Worm (Caenorhabditis elegans) whole organism, early embryonic: ENCODE results near the gene cest-2.1.
"Not testable (repeated sequence)": the region's sequence is repeated elsewhere in the genome, so short reads cannot be mapped to it uniquely, and the experiment has no call there.

Experiments used
- B0310.2 ChIP-seq: sonication (generic microtip); optimal IDR thresholded peaks from 2 replicates; lab custom pipeline; 2016; ENCODE audit warnings: mild to moderate bottlenecking, missing genetic modification characterization, missing compliant biosample characterization
- F13C5.2 ChIP-seq: sonication (generic microtip); optimal IDR thresholded peaks from 2 replicates; lab custom pipeline; 2017; ENCODE audit warnings: mild to moderate bottlenecking, missing genetic modification characterization, inconsistent platforms, missing compliant biosample characterization
- aly-1 ChIP-seq: sonication (generic microtip); optimal IDR thresholded peaks from 2 replicates; lab custom pipeline; 2016; ENCODE audit warnings: missing genetic modification characterization, missing compliant biosample characterization
- ama-1 ChIP-seq: fragments of 150-350 bp; optimal IDR thresholded peaks from 2 replicates; lab custom pipeline; 2014
- ceh-13 ChIP-seq: fragments of 200-800 bp; sonication (Bioruptor generic); optimal IDR thresholded peaks from 2 replicates; lab custom pipeline; 2018; ENCODE audit warnings: mild to moderate bottlenecking, missing genetic modification characterization, missing compliant biosample characterization
- ceh-36 ChIP-seq: sonication (generic microtip); optimal IDR thresholded peaks from 2 replicates; lab custom pipeline; 2016; ENCODE audit warnings: missing genetic modification characterization, inconsistent platforms, missing compliant biosample characterization
- ets-7 ChIP-seq: sonication (generic microtip); optimal IDR thresholded peaks from 2 replicates; lab custom pipeline; 2016; ENCODE audit warnings: missing genotype, missing genetic modification characterization, missing compliant biosample characterization
- flt-1 ChIP-seq: fragments of 200-800 bp; sonication (Bioruptor generic); IDR thresholded peaks from 2 replicates; pipeline ENCODE4 v1.3.6; 2022; ENCODE audit warnings: missing genetic modification characterization, missing compliant biosample characterization
- hmbx-1 ChIP-seq: sonication (generic microtip); optimal IDR thresholded peaks from 2 replicates; lab custom pipeline; 2016; ENCODE audit warnings: mild to moderate bottlenecking, missing genetic modification characterization, missing compliant biosample characterization
- hmg-4 ChIP-seq: fragments of 200-800 bp; sonication (Bioruptor generic); optimal IDR thresholded peaks from 2 replicates; lab custom pipeline; 2018; ENCODE audit warnings: mild to moderate bottlenecking, missing genetic modification characterization, missing compliant biosample characterization
- hnd-1 ChIP-seq: sonication (generic microtip); optimal IDR thresholded peaks from 2 replicates; lab custom pipeline; 2016; ENCODE audit warnings: missing genetic modification characterization, missing compliant biosample characterization
- pes-1 ChIP-seq: fragments of 200-800 bp; sonication (Bioruptor generic); IDR thresholded peaks from 2 replicates; pipeline ENCODE4 v1.3.6; 2022; ENCODE audit warnings: missing genetic modification reagents, missing genetic modification characterization, missing compliant biosample characterization
- scrt-1 ChIP-seq: fragments of 200-800 bp; sonication (Bioruptor generic); IDR thresholded peaks from 2 replicates; pipeline ENCODE4 v1.3.6; 2022; ENCODE audit warnings: missing genetic modification characterization, missing compliant biosample characterization
- sea-1 ChIP-seq: fragments of 200-800 bp; sonication (Bioruptor generic); conservative IDR thresholded peaks from 2 replicates; pipeline ENCODE4 v1.3.6; 2022; ENCODE audit warnings: missing genetic modification characterization, missing compliant biosample characterization
- tbx-11 ChIP-seq: fragments of 200-800 bp; sonication (Bioruptor generic); IDR thresholded peaks from 2 replicates; pipeline ENCODE4 v1.3.6; 2022; ENCODE audit warnings: missing genetic modification characterization, missing compliant biosample characterization
- tbx-37 ChIP-seq: fragments of 200-800 bp; sonication (Bioruptor generic); conservative IDR thresholded peaks from 2 replicates; pipeline ENCODE4 v1.3.6; 2022; ENCODE audit warnings: missing genetic modification reagents, missing genetic modification characterization, missing compliant biosample characterization
- tra-4 ChIP-seq: sonication (generic microtip); optimal IDR thresholded peaks from 2 replicates; lab custom pipeline; 2017; ENCODE audit warnings: missing genetic modification characterization, missing compliant biosample characterization

Gene cest-2.1

DNA sequence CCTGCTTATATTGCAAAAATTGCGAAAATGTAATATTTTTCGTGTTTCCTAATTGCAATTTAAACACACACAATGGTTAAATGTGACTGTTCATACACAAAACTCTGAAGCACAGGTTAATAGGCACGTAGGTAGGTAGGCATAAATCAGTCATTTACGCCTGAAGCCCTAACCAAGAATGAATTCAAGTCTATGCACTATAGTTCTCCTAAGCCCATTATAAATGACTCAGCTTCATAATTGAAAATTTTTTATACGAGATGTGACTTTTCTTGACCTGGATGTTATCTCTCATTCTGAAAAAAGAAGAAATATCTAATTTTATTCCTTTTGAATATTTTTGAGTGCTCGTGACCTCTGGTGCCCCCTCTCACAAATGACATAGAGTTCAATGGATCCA, 29.4 kb downstream of the cest-2.1 start:
- TF ChIP-seq ama-1 (lab: Kevin White, UChicago), result no peak

DNA sequence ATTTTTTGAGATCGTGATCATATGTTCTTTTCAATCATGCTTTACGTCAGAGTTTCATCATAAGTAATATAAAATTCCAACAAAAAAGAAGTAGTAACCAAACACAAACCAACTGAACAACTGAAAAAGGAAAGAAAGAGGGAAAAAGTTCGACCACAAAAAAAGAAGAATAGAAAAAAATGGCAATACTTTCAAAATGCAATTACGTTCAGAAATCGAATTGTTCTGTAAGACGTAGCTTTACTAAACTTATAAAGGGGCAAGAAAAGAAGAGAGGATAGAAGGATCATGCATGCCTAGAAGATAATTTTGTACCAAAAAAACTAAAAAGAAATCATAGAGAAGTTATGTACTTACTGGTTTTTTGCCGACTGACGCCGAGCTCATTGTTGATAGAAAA, 30.5 kb downstream of the cest-2.1 start:
- TF ChIP-seq hnd-1 (tag; lab: Kevin White, UChicago), result no peak
- no peak for TF ChIP-seq hmg-4 (GFP tag; lab: Kevin White, UChicago)

DNA sequence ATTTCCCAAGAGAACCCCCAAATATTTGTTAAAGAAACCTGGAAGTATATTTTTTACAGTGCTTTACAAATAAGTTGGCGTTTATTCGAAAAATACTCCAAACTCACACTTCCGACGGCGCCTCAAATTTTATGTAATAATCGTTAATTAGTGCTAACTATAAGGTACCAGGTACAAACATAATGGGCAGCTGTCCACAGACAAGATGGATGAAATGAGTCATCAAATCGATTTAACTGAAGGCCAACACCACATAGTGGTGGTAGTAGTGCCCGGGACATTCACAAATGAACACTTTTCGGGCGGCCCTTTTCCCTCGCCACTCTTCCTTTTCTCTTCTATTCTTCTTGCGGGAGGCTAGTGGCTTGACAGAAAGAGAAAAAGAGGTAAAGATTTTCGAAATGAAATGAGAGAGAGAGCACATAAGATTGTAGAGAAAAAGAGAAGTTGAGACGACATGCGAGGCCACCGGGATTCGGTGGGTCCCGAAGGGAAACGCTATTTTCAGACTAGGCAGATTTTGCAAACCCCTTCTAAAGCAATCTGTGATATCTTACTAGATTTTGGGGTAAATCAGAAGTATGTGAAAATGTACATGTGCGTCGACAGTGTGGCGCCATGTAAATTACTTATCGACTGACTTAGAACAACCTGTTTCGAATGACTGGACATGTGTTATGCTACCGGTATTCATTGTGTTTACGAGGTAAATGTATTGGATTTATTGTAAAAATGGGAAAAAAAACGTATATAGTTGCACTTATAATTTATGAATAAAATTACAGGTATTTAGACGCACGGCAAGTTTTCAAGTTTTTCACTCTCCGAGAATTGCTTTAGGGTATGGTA, 31.8 kb downstream of the cest-2.1 start:
- TF ChIP-seq ceh-13 (GFP tag; lab: Kevin White, UChicago) (no peak), hmg-4 (GFP tag; lab: Kevin White, UChicago) (peak; percentile 69), F13C5.2 (tag; lab: Kevin White, UChicago) (peak; percentile 34)

DNA sequence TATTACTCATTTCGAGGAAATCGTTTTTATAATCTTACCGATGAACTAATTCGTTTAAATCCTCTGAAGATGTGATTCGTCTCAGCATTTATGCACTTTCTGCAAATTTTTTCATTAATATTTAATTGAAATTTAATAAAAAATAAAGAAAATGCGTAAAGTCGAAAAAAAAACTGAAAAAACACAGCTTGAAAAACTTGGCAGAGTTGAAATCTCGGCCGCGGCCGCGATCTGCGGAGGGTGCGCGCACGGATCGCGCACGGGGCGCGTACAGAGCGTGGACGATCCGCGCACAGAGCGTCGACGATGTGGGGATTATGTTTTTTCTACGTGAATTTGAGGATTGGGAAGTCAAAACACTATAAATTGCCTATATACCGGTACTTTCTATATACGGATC, 33.5 kb downstream of the cest-2.1 start, which contains the start of gene AH10.4:
Gene AH10.4 (minus strand): TSS at position 101 of the 400 bp plus-strand sequence.
- TF ChIP-seq hnd-1 (tag; lab: Kevin White, UChicago); ets-7; sea-1 (GFP tag; lab: Robert Waterston, UW): not testable (repeated sequence)

DNA sequence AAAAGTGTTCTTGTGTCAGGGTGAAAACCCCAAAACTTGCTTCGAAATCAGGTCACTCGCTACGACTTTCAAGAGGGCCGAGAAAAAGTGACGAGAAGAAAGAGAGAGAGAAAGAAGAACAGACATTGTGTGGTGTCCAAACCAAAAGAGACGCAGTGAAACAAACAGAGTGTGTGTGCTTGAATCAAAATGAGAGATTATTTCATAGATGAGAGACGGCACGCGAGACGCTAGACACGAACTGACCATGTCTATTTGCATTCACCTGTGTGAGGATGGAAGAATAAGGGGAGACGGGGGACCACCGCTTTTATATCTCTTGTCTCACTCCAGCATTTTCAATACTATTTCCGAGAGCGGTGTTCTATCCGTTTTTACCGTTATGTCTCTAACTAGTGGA, 35.1 kb downstream of the cest-2.1 start:
- peak; percentile 42 for TF ChIP-seq ceh-36 (tag; lab: Kevin White, UChicago)
- no peak for TF ChIP-seq ama-1 (lab: Kevin White, UChicago)
- TF ChIP-seq hmg-4 (GFP tag; lab: Kevin White, UChicago), result peak; percentile 26

DNA sequence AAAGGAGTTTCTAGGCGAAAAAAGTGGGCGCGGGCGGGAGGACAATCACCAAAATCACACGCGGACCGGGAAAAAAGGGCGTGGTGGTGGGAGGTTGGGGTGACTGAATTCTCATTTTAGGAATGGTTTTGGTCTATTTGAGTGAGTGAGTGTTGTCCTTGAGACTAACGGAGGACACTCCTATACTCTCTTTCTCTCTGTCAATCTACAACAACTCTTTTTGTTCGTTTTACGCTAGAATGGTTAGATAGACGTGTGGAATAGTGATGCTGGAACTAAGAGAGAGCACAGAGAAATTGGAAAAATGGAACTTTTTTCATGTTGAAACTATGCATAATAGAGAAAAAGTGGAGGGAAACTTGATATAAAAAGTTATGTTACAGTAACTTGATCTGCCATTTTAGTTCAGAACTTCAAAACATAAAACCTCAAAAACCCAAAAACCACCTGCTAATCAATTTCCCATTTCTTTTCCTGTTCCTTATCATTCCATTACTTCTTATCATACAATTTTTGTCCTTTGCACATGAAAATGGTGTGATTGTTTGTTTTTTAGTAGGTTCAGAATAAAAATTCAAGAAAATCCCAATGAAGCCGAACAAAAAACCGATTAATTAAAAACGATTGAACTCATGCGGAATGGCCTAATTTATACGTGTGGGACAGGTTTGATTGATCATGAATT, 36.4 kb downstream of the cest-2.1 start:
- TF ChIP-seq flt-1 (GFP tag; lab: Robert Waterston, UW) (no peak), hmg-4 (GFP tag; lab: Kevin White, UChicago) (no peak), ceh-13 (GFP tag; lab: Kevin White, UChicago) (no peak), tbx-11 (no peak), tbx-37 (GFP tag; lab: Robert Waterston, UW) (no peak), aly-1 (tag; lab: Kevin White, UChicago) (no peak), ceh-36 (tag; lab: Kevin White, UChicago) (no peak), pes-1 (GFP tag; lab: Robert Waterston, UW) (no peak)

DNA sequence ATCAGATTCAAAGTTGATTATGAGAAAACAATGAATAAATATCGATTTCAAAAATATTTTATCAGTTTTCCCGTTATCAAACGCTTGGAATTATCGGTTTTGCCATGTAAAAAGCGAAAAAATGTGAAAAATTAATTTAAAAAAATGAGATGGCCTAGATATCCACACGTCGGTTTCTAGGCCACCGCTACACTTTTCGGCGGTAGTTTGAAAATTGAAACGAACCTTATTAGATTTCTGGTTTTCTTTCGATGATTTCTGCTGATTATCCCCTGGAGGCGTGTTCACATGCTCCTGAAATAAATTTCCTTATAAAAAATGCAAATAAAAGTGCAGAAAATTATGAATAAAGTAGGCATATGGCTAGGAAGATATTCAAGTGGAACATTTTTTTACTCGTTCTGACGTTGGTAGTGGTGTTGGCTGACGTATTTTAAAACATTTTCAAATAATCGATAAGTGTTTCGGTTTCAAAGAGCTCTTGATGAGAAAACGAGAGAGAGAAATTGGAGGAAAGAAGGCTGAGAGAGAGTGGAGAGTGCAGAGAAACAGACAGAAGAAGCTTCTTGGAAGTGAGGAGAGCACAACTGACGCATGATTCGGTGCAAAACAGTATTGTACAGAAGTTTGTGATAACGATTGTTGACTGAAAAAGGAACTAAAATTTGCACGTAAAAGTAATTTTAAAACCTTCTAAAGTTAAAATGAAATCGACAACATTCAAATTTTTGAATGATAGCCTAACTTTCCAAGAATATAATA, 38.1 kb downstream of the cest-2.1 start:
- TF ChIP-seq tbx-37 (GFP tag; lab: Robert Waterston, UW) (no peak), B0310.2 (tag; lab: Kevin White, UChicago) (no peak), flt-1 (GFP tag; lab: Robert Waterston, UW) (no peak), ets-7 (no peak), hmbx-1 (tag; lab: Kevin White, UChicago) (no peak), ama-1 (lab: Kevin White, UChicago) (no peak), aly-1 (tag; lab: Kevin White, UChicago) (no peak)

DNA sequence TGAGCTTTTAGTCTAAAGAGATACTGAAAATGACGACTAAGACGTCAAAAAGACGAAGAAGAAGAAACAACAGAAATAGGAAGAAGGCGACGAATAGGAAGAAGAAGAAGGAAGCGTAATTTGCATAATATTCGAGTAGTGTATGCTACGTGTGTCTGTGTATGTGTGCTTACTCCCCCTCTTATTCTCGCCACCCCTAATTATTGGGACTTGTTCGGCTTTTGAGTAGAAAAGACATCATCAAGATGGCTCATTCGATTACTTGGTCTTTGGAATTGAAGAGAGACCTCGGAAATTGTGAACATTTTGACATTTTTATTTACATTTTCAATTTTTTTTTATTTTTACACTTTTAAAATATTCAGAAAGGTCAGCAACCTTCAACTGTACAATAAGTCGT, 41.1 kb downstream of the cest-2.1 start:
- no peak for TF ChIP-seq B0310.2 (tag; lab: Kevin White, UChicago)
- no peak for TF ChIP-seq hnd-1 (tag; lab: Kevin White, UChicago)
- no peak for TF ChIP-seq F13C5.2 (tag; lab: Kevin White, UChicago)
- TF ChIP-seq sea-1 (GFP tag; lab: Robert Waterston, UW), result no peak
- TF ChIP-seq ceh-36 (tag; lab: Kevin White, UChicago), result no peak
- TF ChIP-seq tra-4, result no peak
- no peak for TF ChIP-seq hmbx-1 (tag; lab: Kevin White, UChicago)
- TF ChIP-seq scrt-1 (GFP tag; lab: Robert Waterston, UW), result no peak
- no peak for TF ChIP-seq ets-7
- no peak for TF ChIP-seq tbx-11
- TF ChIP-seq flt-1 (GFP tag; lab: Robert Waterston, UW), result no peak
- no peak for TF ChIP-seq aly-1 (tag; lab: Kevin White, UChicago)
- no peak for TF ChIP-seq hmg-4 (GFP tag; lab: Kevin White, UChicago)
- TF ChIP-seq pes-1 (GFP tag; lab: Robert Waterston, UW), result no peak
- no peak for TF ChIP-seq tbx-37 (GFP tag; lab: Robert Waterston, UW)
- TF ChIP-seq ceh-13 (GFP tag; lab: Kevin White, UChicago), result no peak
- TF ChIP-seq ama-1 (lab: Kevin White, UChicago), result no peak
